Fruit fly (Drosophila melanogaster): ENCODE results near the gene Efa6.
A peak's percentile ranks its signal among the peaks of the same experiment; 100 is the strongest.

dm6 chr3R:22576096-22576697 is 11.4 kb upstream of the Efa6 start:
- TF ChIP-seq EcR (GFP tag; optimal IDR thresholded peaks at IDR 0.05): no peak
- TF ChIP-seq Pif1A (GFP tag; optimal IDR thresholded peaks at IDR 0.05): no peak
- no peak for TF ChIP-seq gl (tag; optimal IDR thresholded peaks at IDR 0.05)
- no peak for TF ChIP-seq CG9948 (tag; optimal IDR thresholded peaks at IDR 0.05)
- peak; percentile 37; the same call in 1 of the 2 replicates for TF ChIP-seq CG12605 (GFP tag; IDR thresholded peaks at IDR 0.05)
- TF ChIP-seq D1 (tag; optimal IDR thresholded peaks at IDR 0.05): no peak
- peak; percentile 64; the same call in 2 of the 3 replicates for TF ChIP-seq fd96Ca (GFP tag; IDR thresholded peaks at IDR 0.05)
- TF ChIP-seq Snoo (tag; optimal IDR thresholded peaks at IDR 0.05): no peak

All from whole organism, pupa.